Worm (Caenorhabditis elegans): ENCODE measurements around the gene ddx-15.

Gene ddx-15

ce11 chrIII:5584647-5585046, 6.9 kb downstream of the ddx-15 start, which contains the start of gene F56D2.3:
TSS of gene F56D2.3 (plus strand) at chrIII:5584947.
- TF ChIP-seq cnd-1 (tag; optimal IDR thresholded peaks at IDR 0.05) (peak; percentile 5), nhr-237 (tag; optimal IDR thresholded peaks at IDR 0.05) (no peak)

ce11 chrIII:5582766-5583165, 8.8 kb downstream of the ddx-15 start, which contains the start of the genes F56D2.8 and uev-2:
TSS of gene F56D2.8 (minus strand) at chrIII:5582866.
TSS of gene uev-2 (plus strand) at chrIII:5583125.
- no peak for TF ChIP-seq ceh-43 (GFP tag; optimal IDR thresholded peaks at IDR 0.05)
- no peak for TF ChIP-seq lin-32 (GFP tag; optimal IDR thresholded peaks at IDR 0.05)
- no peak for TF ChIP-seq ham-2 (GFP tag; optimal IDR thresholded peaks at IDR 0.05)
- TF ChIP-seq cnd-1 (tag; optimal IDR thresholded peaks at IDR 0.05): no peak
- no peak for TF ChIP-seq nhr-76 (tag; optimal IDR thresholded peaks at IDR 0.05)
- no peak for TF ChIP-seq sptf-1 (tag; optimal IDR thresholded peaks at IDR 0.05)
- TF ChIP-seq unc-120 (tag; optimal IDR thresholded peaks at IDR 0.05; ENCODE audit: poor library complexity, severe bottlenecking): no peak
- no peak for TF ChIP-seq mep-1 (tag; optimal IDR thresholded peaks at IDR 0.05)
- no peak for TF ChIP-seq unc-62 (GFP tag; optimal IDR thresholded peaks at IDR 0.05)
- TF ChIP-seq elt-1 (tag; optimal IDR thresholded peaks at IDR 0.05; ENCODE audit: borderline replicate concordance, insufficient read depth): no peak
- TF ChIP-seq tbx-8 (GFP tag; optimal IDR thresholded peaks at IDR 0.05): no peak
- no peak for TF ChIP-seq hlh-1 (tag; optimal IDR thresholded peaks at IDR 0.05)
- TF ChIP-seq lsy-2 (tag; optimal IDR thresholded peaks at IDR 0.05): no peak
- no peak for TF ChIP-seq zip-8 (tag; optimal IDR thresholded peaks at IDR 0.05)
- no peak for TF ChIP-seq bed-3 (GFP tag; optimal IDR thresholded peaks at IDR 0.05)
- TF ChIP-seq ceh-39 (tag; optimal IDR thresholded peaks at IDR 0.05): no peak
- no peak for TF ChIP-seq elt-3 (tag; optimal IDR thresholded peaks at IDR 0.05)
- no peak for TF ChIP-seq flh-1 (GFP tag; optimal IDR thresholded peaks at IDR 0.05)
- no peak for TF ChIP-seq snpc-4 (tag; optimal IDR thresholded peaks at IDR 0.05)

- TF ChIP-seq ztf-11 (tag; optimal IDR thresholded peaks at IDR 0.05): no peak
- no peak for TF ChIP-seq lin-32 (GFP tag; optimal IDR thresholded peaks at IDR 0.05)
- no peak for TF ChIP-seq ceh-39 (tag; optimal IDR thresholded peaks at IDR 0.05)
- TF ChIP-seq nhr-12 (tag; optimal IDR thresholded peaks at IDR 0.05): no peak
- no peak for TF ChIP-seq unc-62 (GFP tag; optimal IDR thresholded peaks at IDR 0.05)
- no peak for TF ChIP-seq elt-1 (tag; optimal IDR thresholded peaks at IDR 0.05; ENCODE audit: borderline replicate concordance, insufficient read depth)
- no peak for TF ChIP-seq M03D4.4 (tag; optimal IDR thresholded peaks at IDR 0.05)
- TF ChIP-seq snpc-4 (tag; optimal IDR thresholded peaks at IDR 0.05): no peak
- no peak for TF ChIP-seq mls-2 (tag; optimal IDR thresholded peaks at IDR 0.05)
- no peak for TF ChIP-seq ces-1 (GFP tag; optimal IDR thresholded peaks at IDR 0.05)
- TF ChIP-seq ham-2 (GFP tag; optimal IDR thresholded peaks at IDR 0.05): no peak
- TF ChIP-seq pha-4 (tag; optimal IDR thresholded peaks at IDR 0.05): no peak
- TF ChIP-seq unc-120 (tag; optimal IDR thresholded peaks at IDR 0.05; ENCODE audit: poor library complexity, severe bottlenecking): no peak
- TF ChIP-seq lsy-2 (tag; optimal IDR thresholded peaks at IDR 0.05): no peak
These were observed 10.5 kb downstream of the ddx-15 start, which contains the start of gene F56D2.5 for ce11 chrIII:5581049-5581448. TSS of gene F56D2.5 (minus strand) at chrIII:5581419.

- TF ChIP-seq nhr-28 (tag; optimal IDR thresholded peaks at IDR 0.05): no peak
- no peak for TF ChIP-seq bed-3 (GFP tag; optimal IDR thresholded peaks at IDR 0.05)
- TF ChIP-seq elt-1 (tag; optimal IDR thresholded peaks at IDR 0.05; ENCODE audit: borderline replicate concordance, insufficient read depth): no peak
- TF ChIP-seq ceh-43 (GFP tag; optimal IDR thresholded peaks at IDR 0.05): no peak
- no peak for TF ChIP-seq nhr-237 (tag; optimal IDR thresholded peaks at IDR 0.05)
- TF ChIP-seq mls-2 (tag; optimal IDR thresholded peaks at IDR 0.05): no peak
- no peak for TF ChIP-seq mep-1 (tag; optimal IDR thresholded peaks at IDR 0.05)
- no peak for TF ChIP-seq ces-1 (GFP tag; optimal IDR thresholded peaks at IDR 0.05)
- no peak for TF ChIP-seq lin-32 (GFP tag; optimal IDR thresholded peaks at IDR 0.05)
- TF ChIP-seq zip-8 (tag; optimal IDR thresholded peaks at IDR 0.05): no peak
- no peak for TF ChIP-seq pha-4 (tag; optimal IDR thresholded peaks at IDR 0.05)
- no peak for TF ChIP-seq elt-3 (tag; optimal IDR thresholded peaks at IDR 0.05)
- TF ChIP-seq hlh-1 (tag; optimal IDR thresholded peaks at IDR 0.05): no peak
- TF ChIP-seq nhr-2 (tag; optimal IDR thresholded peaks at IDR 0.05): no peak
- no peak for TF ChIP-seq lin-13 (tag; optimal IDR thresholded peaks at IDR 0.05)
- no peak for TF ChIP-seq ham-2 (GFP tag; optimal IDR thresholded peaks at IDR 0.05)
- no peak for TF ChIP-seq lsy-2 (tag; optimal IDR thresholded peaks at IDR 0.05)
These were observed 17.8 kb downstream of the ddx-15 start, which contains the start of gene molo-1 for ce11 chrIII:5573694-5574093. TSS of gene molo-1 (plus strand) at chrIII:5573994.

ce11 chrIII:5572806-5573205, 18.7 kb downstream of the ddx-15 start:
- TF ChIP-seq unc-120 (tag; optimal IDR thresholded peaks at IDR 0.05; ENCODE audit: poor library complexity, severe bottlenecking): peak; percentile 30
- TF ChIP-seq ztf-11 (tag; optimal IDR thresholded peaks at IDR 0.05): no peak
